Fruit fly (Drosophila melanogaster) whole organism, embryonic: ENCODE data around the gene Chro.

Source experiments
- Aef1 ChIP-seq: fragments of 200-800 bp; sonication (Bioruptor generic); IDR thresholded peaks from 3 replicates; pipeline ENCODE4 v1.3.6; 2022; ENCODE audit warnings: missing biosample characterization, missing genetic modification characterization
- CG10274 ChIP-seq: fragments of 200-800 bp; sonication (Bioruptor generic); optimal IDR thresholded peaks from 3 replicates; lab custom pipeline; 2017; ENCODE audit warnings: missing biosample characterization, mild to moderate bottlenecking, missing genetic modification characterization
- CG10979 ChIP-seq: fragments of 200-800 bp; sonication (Bioruptor generic); optimal IDR thresholded peaks from 2 replicates; lab custom pipeline; 2018; ENCODE audit warnings: missing biosample characterization, mild to moderate bottlenecking, missing genetic modification characterization, moderate library complexity
- CG11504 ChIP-seq: fragments of 200-800 bp; sonication (Bioruptor generic); optimal IDR thresholded peaks from 3 replicates; lab custom pipeline; 2019; ENCODE audit warnings: missing biosample characterization, mild to moderate bottlenecking, missing genetic modification characterization, moderate library complexity
- CG11560 ChIP-seq: fragments of 200-800 bp; sonication (Bioruptor generic); IDR thresholded peaks from 3 replicates; pipeline ENCODE4 v1.3.6; 2022; ENCODE audit warnings: missing biosample characterization, missing genetic modification characterization
- CG12155 ChIP-seq: fragments of 200-800 bp; sonication (Bioruptor generic); optimal IDR thresholded peaks from 3 replicates; lab custom pipeline; 2016; ENCODE audit warnings: missing biosample characterization, missing genetic modification characterization
- CG14710 ChIP-seq: fragments of 200-800 bp; sonication (Bioruptor generic); optimal IDR thresholded peaks from 3 replicates; lab custom pipeline; 2019; ENCODE audit warnings: missing biosample characterization, mild to moderate bottlenecking, missing genetic modification characterization, moderate library complexity
- CG17328 ChIP-seq: fragments of 200-800 bp; sonication (Bioruptor generic); IDR thresholded peaks from 2 replicates; pipeline ENCODE4 v1.3.6; 2022; ENCODE audit warnings: missing biosample characterization, missing genetic modification characterization
- CG17361 ChIP-seq: fragments of 200-800 bp; sonication (Bioruptor generic); IDR thresholded peaks from 3 replicates; pipeline ENCODE4 v1.3.6; 2022; ENCODE audit warnings: missing biosample characterization, missing genetic modification characterization
- CG18262 ChIP-seq: fragments of 200-800 bp; optimal IDR thresholded peaks from 3 replicates; lab custom pipeline; 2019; ENCODE audit warnings: missing biosample characterization, mild to moderate bottlenecking, missing genetic modification characterization, moderate library complexity
- CG2199 ChIP-seq: fragments of 200-800 bp; sonication (Bioruptor generic); IDR thresholded peaks from 3 replicates; pipeline ENCODE4 v1.3.6; 2022; ENCODE audit warnings: missing biosample characterization, missing genetic modification characterization
- CG2678 ChIP-seq: fragments of 200-800 bp; sonication (Bioruptor generic); optimal IDR thresholded peaks from 3 replicates; lab custom pipeline; 2019; ENCODE audit warnings: missing biosample characterization, mild to moderate bottlenecking, missing genetic modification characterization, moderate library complexity
- CG2712 ChIP-seq: fragments of 200-800 bp; optimal IDR thresholded peaks from 3 replicates; lab custom pipeline; 2019; ENCODE audit warnings: missing biosample characterization, mild to moderate bottlenecking, missing genetic modification characterization, moderate library complexity
- CG34376 ChIP-seq: fragments of 200-800 bp; sonication (Bioruptor generic); optimal IDR thresholded peaks from 2 replicates; lab custom pipeline; 2018; ENCODE audit warnings: missing biosample characterization, mild to moderate bottlenecking, missing genetic modification characterization
- CG4617 ChIP-seq: fragments of 200-800 bp; sonication (Bioruptor generic); optimal IDR thresholded peaks from 3 replicates; lab custom pipeline; 2016; ENCODE audit warnings: missing biosample characterization, missing genetic modification characterization, borderline replicate concordance
- CG4730 ChIP-seq: fragments of 200-800 bp; sonication (Bioruptor generic); IDR thresholded peaks from 2 replicates; pipeline ENCODE4 v1.3.6; 2022; ENCODE audit warnings: missing biosample characterization, missing genetic modification characterization
- CG7839 ChIP-seq: fragments of 200-800 bp; sonication (Bioruptor generic); optimal IDR thresholded peaks from 3 replicates; lab custom pipeline; 2018; ENCODE audit warnings: missing biosample characterization, mild to moderate bottlenecking, missing genetic modification characterization, moderate library complexity
- CG9437 ChIP-seq: fragments of 200-800 bp; sonication (Bioruptor generic); optimal IDR thresholded peaks from 2 replicates; lab custom pipeline; 2018; ENCODE audit warnings: missing biosample characterization, mild to moderate bottlenecking, missing genetic modification characterization
- Ets65A ChIP-seq: fragments of 200-800 bp; sonication (Bioruptor generic); peaks from one replicate; lab custom pipeline; 2016; ENCODE audit warnings: missing biosample characterization, missing genetic modification characterization
- Hr51 ChIP-seq, 2 experiments: fragments of 200-800 bp; sonication (Bioruptor generic); optimal IDR thresholded peaks; 2 replicates in 1 of 2; 3 replicates in 1 of 2; lab custom pipeline; 2016 to 2018; ENCODE audit warnings: missing biosample characterization in 2 of 2, missing genetic modification characterization in 2 of 2, mild to moderate bottlenecking in 1 of 2, moderate library complexity in 1 of 2
- PHDP ChIP-seq: fragments of 200-800 bp; sonication (Bioruptor generic); optimal IDR thresholded peaks from 3 replicates; lab custom pipeline; 2018; ENCODE audit warnings: missing biosample characterization, mild to moderate bottlenecking, missing genetic modification characterization, moderate library complexity
- Side ChIP-seq: fragments of 200-800 bp; sonication (Bioruptor generic); optimal IDR thresholded peaks from 2 replicates; lab custom pipeline; 2016; ENCODE audit warnings: missing biosample characterization, missing genetic modification characterization
- Sox102F ChIP-seq: fragments of 200-800 bp; sonication (Bioruptor generic); optimal IDR thresholded peaks from 2 replicates; lab custom pipeline; 2018; ENCODE audit warnings: missing biosample characterization, mild to moderate bottlenecking, missing genetic modification characterization, moderate library complexity
- ato ChIP-seq: fragments of 200-800 bp; sonication (Bioruptor generic); IDR thresholded peaks from 2 replicates; pipeline ENCODE4 v1.3.6; 2022; ENCODE audit warnings: missing biosample characterization, missing genetic modification characterization; ENCODE audit not compliant: partially characterized antibody
- bsh ChIP-seq, 2 experiments: fragments of 200-800 bp; sonication (Bioruptor generic); optimal IDR thresholded peaks; 2 replicates each; lab custom pipeline; 2017 to 2018; ENCODE audit warnings: mild to moderate bottlenecking in 2 of 2, missing biosample characterization in 2 of 2, missing genetic modification characterization in 2 of 2, moderate library complexity in 1 of 2
- caup ChIP-seq: fragments of 200-800 bp; sonication (Bioruptor generic); optimal IDR thresholded peaks from 3 replicates; lab custom pipeline; 2017; ENCODE audit warnings: missing biosample characterization, mild to moderate bottlenecking, missing genetic modification characterization, moderate library complexity; ENCODE audit not compliant: severe bottlenecking
- chinmo ChIP-seq: fragments of 200-800 bp; sonication (Bioruptor generic); IDR thresholded peaks from 4 replicates; pipeline ENCODE4 v1.3.6; 2022; ENCODE audit warnings: missing biosample characterization, missing genetic modification characterization; ENCODE audit not compliant: partially characterized antibody
- chm ChIP-seq: fragments of 200-800 bp; sonication (Bioruptor generic); IDR thresholded peaks from 2 replicates; pipeline ENCODE4 v1.3.6; 2022; ENCODE audit warnings: missing biosample characterization, missing genetic modification characterization
- dpn ChIP-seq, 2 experiments: fragments of 200-800 bp; sonication (Bioruptor generic); optimal IDR thresholded peaks; 3 replicates each; lab custom pipeline; 2016; ENCODE audit warnings: missing biosample characterization in 2 of 2, missing genetic modification characterization in 2 of 2
- ems ChIP-seq: fragments of 200-800 bp; sonication (Bioruptor generic); optimal IDR thresholded peaks from 3 replicates; lab custom pipeline; 2016; ENCODE audit warnings: missing biosample characterization, missing genetic modification characterization
- exex ChIP-seq: fragments of 200-800 bp; sonication (Bioruptor generic); optimal IDR thresholded peaks from 4 replicates; lab custom pipeline; 2018; ENCODE audit warnings: missing biosample characterization, mild to moderate bottlenecking, missing genetic modification characterization, moderate library complexity
- eyg ChIP-seq: fragments of 200-800 bp; sonication (Bioruptor generic); optimal IDR thresholded peaks from 3 replicates; lab custom pipeline; 2016; ENCODE audit warnings: missing biosample characterization, missing genetic modification characterization
- fd3F ChIP-seq: fragments of 200-800 bp; sonication (Bioruptor generic); optimal IDR thresholded peaks from 2 replicates; lab custom pipeline; 2018; ENCODE audit warnings: missing biosample characterization, mild to moderate bottlenecking, missing genetic modification characterization, moderate library complexity
- fd96Cb ChIP-seq: fragments of 200-800 bp; sonication (Bioruptor generic); optimal IDR thresholded peaks from 2 replicates; lab custom pipeline; 2018; ENCODE audit warnings: missing biosample characterization, mild to moderate bottlenecking, missing genetic modification characterization, moderate library complexity
- gem ChIP-seq: fragments of 200-800 bp; sonication (Bioruptor generic); optimal IDR thresholded peaks from 2 replicates; lab custom pipeline; 2019; ENCODE audit warnings: missing biosample characterization, mild to moderate bottlenecking, missing genetic modification characterization, moderate library complexity
- grn ChIP-seq: fragments of 200-800 bp; sonication (Bioruptor generic); optimal IDR thresholded peaks from 3 replicates; lab custom pipeline; 2017; ENCODE audit warnings: missing biosample characterization, missing genetic modification characterization
- h ChIP-seq: fragments of >200 bp; optimal IDR thresholded peaks from 2 replicates; lab custom pipeline; 2017
- kni ChIP-seq: fragments of 200-800 bp; sonication (Bioruptor generic); optimal IDR thresholded peaks from 3 replicates; lab custom pipeline; 2017; ENCODE audit warnings: mild to moderate bottlenecking, missing biosample characterization, missing genetic modification reagents, missing genetic modification characterization
- lbe ChIP-seq: fragments of 200-800 bp; sonication (Bioruptor generic); optimal IDR thresholded peaks from 2 replicates; lab custom pipeline; 2016; ENCODE audit warnings: missing biosample characterization, mild to moderate bottlenecking, missing genetic modification characterization
- oc ChIP-seq: fragments of 200-800 bp; sonication (Bioruptor generic); optimal IDR thresholded peaks from 2 replicates; lab custom pipeline; 2018; ENCODE audit warnings: missing biosample characterization, mild to moderate bottlenecking, missing genetic modification characterization, moderate library complexity
- pnt ChIP-seq: fragments of 200-800 bp; sonication (Bioruptor generic); optimal IDR thresholded peaks from 3 replicates; lab custom pipeline; 2016; ENCODE audit warnings: missing biosample characterization, missing genetic modification characterization
- prd ChIP-seq, 3 experiments: fragments of >200 bp in 2 of 3; fragments of 200-800 bp in 1 of 3; sonication (Bioruptor generic) in 1 of 3; optimal IDR thresholded peaks in 2 of 3; IDR thresholded peaks in 1 of 3; 2 replicates in 2 of 3; 3 replicates in 1 of 3; pipeline versions ENCODE4 v1.3.6 to Lab custom; 2017 to 2022; ENCODE audit warnings: missing biosample characterization in 1 of 3, missing genetic modification characterization in 1 of 3
- sens ChIP-seq: fragments of 200-800 bp; sonication (Bioruptor generic); peaks from one replicate; lab custom pipeline; 2016; ENCODE audit warnings: missing biosample characterization, missing genetic modification characterization
- tap ChIP-seq: fragments of 200-800 bp; optimal IDR thresholded peaks from 3 replicates; lab custom pipeline; 2019; ENCODE audit warnings: missing biosample characterization, mild to moderate bottlenecking, missing genetic modification characterization, moderate library complexity
- vvl ChIP-seq: fragments of 200-800 bp; sonication (Bioruptor generic); IDR thresholded peaks from 2 replicates; pipeline ENCODE4 v1.3.6; 2022; ENCODE audit warnings: missing biosample characterization, missing genetic modification characterization

Gene Chro

DNA sequence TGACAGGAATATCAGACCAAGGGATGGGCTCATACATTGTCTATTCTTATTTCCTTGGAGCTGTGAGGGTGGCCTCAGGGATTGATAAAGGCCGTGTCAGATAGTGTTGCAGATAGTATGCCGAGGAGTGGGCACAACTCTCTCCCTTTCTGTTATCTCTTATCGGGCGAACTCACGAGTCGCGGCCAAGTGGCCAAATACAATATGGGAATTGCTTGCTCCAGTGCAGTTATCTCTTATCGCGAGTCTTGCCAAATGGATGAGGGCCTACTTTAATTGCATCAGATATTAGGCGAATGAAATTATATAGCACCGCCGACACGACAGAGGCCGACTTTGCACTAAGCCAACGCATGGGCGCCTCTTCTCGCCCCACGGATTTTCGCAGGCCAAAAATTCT lies 8.2 kb upstream of the Chro start (continued):
- no peak for TF ChIP-seq CG12155 (GFP tag; lab: Kevin White, UChicago)

DNA sequence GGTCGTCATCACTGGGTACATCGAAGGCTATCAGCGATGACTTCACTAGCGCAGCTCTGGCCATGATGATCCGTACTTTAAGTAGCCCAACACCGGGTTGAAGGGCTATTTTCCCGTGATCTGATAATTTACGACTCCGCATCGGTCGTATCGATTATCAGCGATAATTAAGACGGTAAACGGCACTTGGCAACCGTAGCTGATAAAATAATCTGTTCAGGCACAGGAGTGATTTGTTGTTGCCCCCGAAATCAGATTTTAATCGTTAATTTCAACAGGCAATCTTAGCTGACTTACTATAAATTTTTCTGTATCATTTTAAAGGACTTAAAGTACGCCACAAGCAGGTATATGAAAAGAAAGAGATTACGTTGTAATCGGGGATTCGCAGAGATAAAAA lies 7.1 kb upstream of the Chro start:
- TF ChIP-seq lbe (GFP tag; lab: Kevin White, UChicago) (no peak), sens (GFP tag; lab: Kevin White, UChicago) (no peak), grn (GFP tag; lab: Kevin White, UChicago) (peak; percentile 84), exex (tag; lab: Kevin White, UChicago) (peak; percentile 98), CG4617 (no peak), chm (GFP tag; lab: Robert Waterston, UW) (no peak), vvl (no peak), CG34376 (peak; percentile 9), chinmo (GFP tag; lab: Robert Waterston, UW) (0 out of 4 replicates have a peak, but pooled peaks have one; percentile 13), Aef1 (GFP tag; lab: Robert Waterston, UW) (no peak), CG10274 (GFP tag; lab: Kevin White, UChicago) (no peak)
- TF ChIP-seq, all 482 proteins: peak for 4

DNA sequence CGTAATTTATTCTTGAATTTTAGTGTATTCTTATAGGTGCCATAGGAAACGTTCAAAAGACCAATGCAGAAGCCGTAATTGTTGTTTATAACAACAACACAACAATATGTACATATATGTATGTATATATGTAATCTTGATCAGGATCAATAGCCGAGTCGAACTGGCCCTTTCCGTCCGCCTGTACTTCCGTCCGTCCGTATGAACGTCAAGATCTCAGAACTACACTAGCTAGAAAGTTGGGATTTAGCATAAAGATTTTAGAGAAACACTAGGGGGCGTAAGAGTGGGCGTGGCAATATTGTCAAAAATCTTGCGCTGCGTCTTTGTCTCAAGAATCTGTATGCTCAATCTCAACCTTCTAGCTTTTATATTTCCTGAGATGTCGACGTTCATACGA lies 5.7 kb upstream of the Chro start:
- TF ChIP-seq CG11560 (tag; lab: Robert Waterston, UW) (no peak), Ets65A (GFP tag; lab: Kevin White, UChicago) (peak; percentile 55), sens (GFP tag; lab: Kevin White, UChicago) (peak; percentile 18), CG17361 (GFP tag; lab: Robert Waterston, UW) (no peak), CG4730 (GFP tag; lab: Robert Waterston, UW) (no peak), dpn (GFP tag; optimal IDR thresholded peaks at IDR 0.05; lab: Kevin White, UChicago) (no peak)

- TF ChIP-seq CG11504 (tag; lab: Kevin White, UChicago) (peak; percentile 36), CG10979 (peak; percentile 32), Hr51 (GFP tag; optimal IDR thresholded peaks at IDR 0.05; lab: Kevin White, UChicago) (peak in 1 of 2 experiments; percentile 26), Side (GFP tag; lab: Kevin White, UChicago) (no peak), gem (tag; lab: Kevin White, UChicago) (peak; percentile 34), CG9437 (GFP tag; lab: Kevin White, UChicago) (peak; percentile 11), tap (peak; percentile 38), ato (GFP tag; lab: Robert Waterston, UW) (no peak), bsh (GFP tag; optimal IDR thresholded peaks at IDR 0.05; lab: Kevin White, UChicago) (peak in 1 of 2 experiments; percentile 16), eyg (GFP tag; lab: Kevin White, UChicago) (no peak), fd3F (GFP tag; lab: Kevin White, UChicago) (no peak), CG2199 (GFP tag; lab: Robert Waterston, UW) (0 out of 3 replicates have a peak, but pooled peaks have one; percentile 10), fd96Cb (tag; lab: Kevin White, UChicago) (peak; percentile 20), CG18262 (tag; lab: Kevin White, UChicago) (peak; percentile 45), h (no peak), CG2712 (tag; lab: Kevin White, UChicago) (peak; percentile 42), pnt (GFP tag; lab: Kevin White, UChicago) (no peak), Sox102F (peak; percentile 25), oc (no peak), CG7839 (tag; lab: Kevin White, UChicago) (peak; percentile 29), kni (GFP tag; lab: Kevin White, UChicago) (no peak), CG14710 (tag; lab: Kevin White, UChicago) (peak; percentile 10), prd (optimal IDR thresholded peaks at IDR 0.05; lab: Kevin White, UChicago) (no peak), prd (GFP tag; IDR thresholded peaks at IDR 0.05; lab: Robert Waterston, UW) (no peak), caup (no peak), CG12155 (GFP tag; lab: Kevin White, UChicago) (no peak), ems (GFP tag; lab: Kevin White, UChicago) (no peak), CG17328 (GFP tag; lab: Robert Waterston, UW) (0 out of 2 replicates have a peak, but pooled peaks have one; percentile 24), PHDP (tag; lab: Kevin White, UChicago) (peak; percentile 20), CG2678 (peak; percentile 26)
Measured at dm6 chr3L:22883649-22884048, 4.9 kb upstream of the Chro start.
